Worm (Caenorhabditis elegans): ENCODE measurements around the gene ser-1.
A peak's percentile ranks its signal among the peaks of the same experiment; 100 is the strongest.

Gene ser-1

ce11 chrX:16619158-16619557 is 39.6 kb downstream of the ser-1 start (continued):
- peak; percentile 44 for TF ChIP-seq mes-2 (tag; optimal IDR thresholded peaks at IDR 0.05; ENCODE audit: poor library complexity, severe bottlenecking)
- TF ChIP-seq nhr-41 (GFP tag; IDR thresholded peaks at IDR 0.05) = peak; percentile 64; the same call in 1 of the 2 replicates
- TF ChIP-seq nhr-77 (tag; optimal IDR thresholded peaks at IDR 0.05) = no peak
- TF ChIP-seq skn-1 (tag; optimal IDR thresholded peaks at IDR 0.05) = no peak
- peak; percentile 21 for TF ChIP-seq hlh-11 (tag; optimal IDR thresholded peaks at IDR 0.05)
- no peak for TF ChIP-seq nhr-11 (tag; optimal IDR thresholded peaks at IDR 0.05)
- peak; percentile 60; the same call in 1 of the 2 replicates for TF ChIP-seq madf-9 (GFP tag; conservative IDR thresholded peaks at IDR 0.05)
- no peak for TF ChIP-seq pqm-1 (tag; optimal IDR thresholded peaks at IDR 0.05)
- no peak for TF ChIP-seq lin-15B (tag; optimal IDR thresholded peaks at IDR 0.05)
- no peak for TF ChIP-seq fos-1 (tag; optimal IDR thresholded peaks at IDR 0.05)
- TF ChIP-seq zip-2 (tag; optimal IDR thresholded peaks at IDR 0.05) = no peak
- TF ChIP-seq ceh-32 (tag; optimal IDR thresholded peaks at IDR 0.05; ENCODE audit: poor library complexity) = no peak
- TF ChIP-seq unc-62 (GFP tag; optimal IDR thresholded peaks at IDR 0.05 in 1 of 2) = no peak
- TF ChIP-seq unc-62 (tag; optimal IDR thresholded peaks at IDR 0.05) = no peak
- TF ChIP-seq nhr-48 (tag; optimal IDR thresholded peaks at IDR 0.05) = peak; percentile 51
- TF ChIP-seq aly-2 (tag; optimal IDR thresholded peaks at IDR 0.05) = no peak
- peak; percentile 61; the same call in 1 of the 2 replicates for TF ChIP-seq daf-19 (GFP tag; conservative IDR thresholded peaks at IDR 0.05)
- TF ChIP-seq lir-3 (tag; optimal IDR thresholded peaks at IDR 0.05) = peak; percentile 45

ce11 chrX:16621467-16621866 is 41.9 kb downstream of the ser-1 start, which contains the start of gene cpg-19:
cpg-19 (plus strand) TSS chrX:16621807.
- TF ChIP-seq nhr-42 (GFP tag; IDR thresholded peaks at IDR 0.05) (0 out of 2 replicates have a peak, but pooled peaks have one; percentile 14), jun-1 (tag; optimal IDR thresholded peaks at IDR 0.05) (no peak), nhr-41 (GFP tag; IDR thresholded peaks at IDR 0.05) (no peak), set-16 (GFP tag; IDR thresholded peaks at IDR 0.05) (peak; percentile 60), ztf-11 (tag; optimal IDR thresholded peaks at IDR 0.05) (no peak), zfp-3 (GFP tag; conservative IDR thresholded peaks at IDR 0.05) (no peak)

ce11 chrX:16623269-16623668 is 43.7 kb downstream of the ser-1 start:
- TF ChIP-seq saeg-2 (GFP tag; IDR thresholded peaks at IDR 0.05) (no peak), aha-1 (tag) (peak; percentile 16), unc-62 (GFP tag; optimal IDR thresholded peaks at IDR 0.05 in 1 of 2) (peak in 1 of 2 experiments; percentile 64), unc-62 (tag; optimal IDR thresholded peaks at IDR 0.05) (no peak)

ce11 chrX:16625078-16625808 is 45.7 kb downstream of the ser-1 start:
- TF ChIP-seq aha-1 (tag) (peak; percentile 70), mep-1 (tag; optimal IDR thresholded peaks at IDR 0.05) (no peak), ctbp-1 (GFP tag; IDR thresholded peaks at IDR 0.05) (no peak), lin-15B (tag; optimal IDR thresholded peaks at IDR 0.05) (no peak), lin-29 (GFP tag; IDR thresholded peaks at IDR 0.05) (no peak), nhr-25 (tag; optimal IDR thresholded peaks at IDR 0.05; ENCODE audit: borderline replicate concordance, insufficient read depth) (no peak), pqm-1 (tag; optimal IDR thresholded peaks at IDR 0.05) (no peak), ceh-32 (tag; optimal IDR thresholded peaks at IDR 0.05; ENCODE audit: poor library complexity) (no peak), nhr-102 (tag; optimal IDR thresholded peaks at IDR 0.05) (no peak), F44E2.7 (GFP tag; IDR thresholded peaks at IDR 0.05) (no peak), jun-1 (tag; optimal IDR thresholded peaks at IDR 0.05) (no peak), dve-1 (tag; optimal IDR thresholded peaks at IDR 0.05; ENCODE audit: insufficient read depth) (no peak), nhr-76 (tag; optimal IDR thresholded peaks at IDR 0.05) (no peak), nhr-42 (GFP tag; IDR thresholded peaks at IDR 0.05) (no peak), zip-2 (tag; optimal IDR thresholded peaks at IDR 0.05) (no peak), mxl-2 (GFP tag; conservative IDR thresholded peaks at IDR 0.05) (no peak), ztf-11 (tag; optimal IDR thresholded peaks at IDR 0.05) (no peak), ceh-44 (GFP tag; IDR thresholded peaks at IDR 0.05) (no peak), Y5F2A.4 (GFP tag; optimal IDR thresholded peaks at IDR 0.05) (no peak), nhr-237 (tag; optimal IDR thresholded peaks at IDR 0.05) (no peak), skn-1 (tag; optimal IDR thresholded peaks at IDR 0.05) (no peak), nhr-48 (tag; optimal IDR thresholded peaks at IDR 0.05) (peak; percentile 34), duxl-1 (tag; optimal IDR thresholded peaks at IDR 0.05; ENCODE audit: poor library complexity) (no peak), nhr-6 (tag; optimal IDR thresholded peaks at IDR 0.05) (no peak), hif-1 (tag; optimal IDR thresholded peaks at IDR 0.05) (no peak), nhr-41 (GFP tag; IDR thresholded peaks at IDR 0.05) (no peak), rbr-2 (tag; optimal IDR thresholded peaks at IDR 0.05) (no peak), nhr-77 (tag; optimal IDR thresholded peaks at IDR 0.05) (no peak), mdt-29 (GFP tag; IDR thresholded peaks at IDR 0.05) (no peak), zfp-3 (GFP tag; conservative IDR thresholded peaks at IDR 0.05) (no peak), dpl-1 (GFP tag; optimal IDR thresholded peaks at IDR 0.05) (no peak)

Measured in whole organism, L4 larva.